Fruit fly (Drosophila melanogaster) whole organism, embryonic: ENCODE results near the gene trbl.
A peak's percentile ranks its signal among the peaks of the same experiment; 100 is the strongest.

ENCODE experiments used
- Atf3 ChIP-seq: fragments of 200-800 bp; sonication (Bioruptor generic); optimal IDR thresholded peaks from 3 replicates; lab custom pipeline; 2016; ENCODE audit warnings: missing biosample characterization, missing genetic modification characterization
- CG11560 ChIP-seq: fragments of 200-800 bp; sonication (Bioruptor generic); IDR thresholded peaks from 3 replicates; pipeline ENCODE4 v1.3.6; 2022; ENCODE audit warnings: missing biosample characterization, missing genetic modification characterization
- CG12104 ChIP-seq: fragments of 200-800 bp; sonication (Bioruptor generic); optimal IDR thresholded peaks from 3 replicates; lab custom pipeline; 2016; ENCODE audit warnings: missing biosample characterization, missing genetic modification characterization
- CG13775 ChIP-seq: fragments of 200-800 bp; sonication (Bioruptor generic); optimal IDR thresholded peaks from 3 replicates; lab custom pipeline; 2017; ENCODE audit warnings: missing biosample characterization, mild to moderate bottlenecking, missing genetic modification characterization
- CG14014 ChIP-seq: fragments of 200-800 bp; sonication (Bioruptor generic); IDR thresholded peaks from 2 replicates; pipeline ENCODE4 v1.3.6; 2022; ENCODE audit warnings: missing biosample characterization, missing genetic modification characterization
- CG14965 ChIP-seq: fragments of 200-800 bp; sonication (Bioruptor generic); optimal IDR thresholded peaks from 2 replicates; lab custom pipeline; 2016; ENCODE audit warnings: missing biosample characterization, missing genetic modification characterization, borderline replicate concordance
- CG15073 ChIP-seq: fragments of 200-800 bp; sonication (Bioruptor generic); optimal IDR thresholded peaks from 2 replicates; lab custom pipeline; 2016; ENCODE audit warnings: missing biosample characterization, missing genetic modification characterization
- CG1529 ChIP-seq: fragments of 200-800 bp; sonication (Bioruptor generic); optimal IDR thresholded peaks from 3 replicates; lab custom pipeline; 2018; ENCODE audit warnings: missing biosample characterization, missing genetic modification characterization
- CG1647 ChIP-seq: fragments of 200-800 bp; sonication (Bioruptor generic); optimal IDR thresholded peaks from 3 replicates; lab custom pipeline; 2016; ENCODE audit warnings: missing biosample characterization, missing genetic modification characterization
- CG16779 ChIP-seq: fragments of 200-800 bp; sonication (Bioruptor generic); IDR thresholded peaks from 2 replicates; pipeline ENCODE4 v1.3.6; 2022; ENCODE audit warnings: missing biosample characterization, missing genetic modification characterization
- CG17328 ChIP-seq: fragments of 200-800 bp; sonication (Bioruptor generic); IDR thresholded peaks from 2 replicates; pipeline ENCODE4 v1.3.6; 2022; ENCODE audit warnings: missing biosample characterization, missing genetic modification characterization
- CG2199 ChIP-seq: fragments of 200-800 bp; sonication (Bioruptor generic); IDR thresholded peaks from 3 replicates; pipeline ENCODE4 v1.3.6; 2022; ENCODE audit warnings: missing biosample characterization, missing genetic modification characterization
- CG31441 ChIP-seq: fragments of 200-800 bp; sonication (Bioruptor generic); IDR thresholded peaks from 2 replicates; pipeline ENCODE4 v1.3.6; 2022; ENCODE audit warnings: missing biosample characterization, missing genetic modification characterization
- CG34376 ChIP-seq: fragments of 200-800 bp; sonication (Bioruptor generic); optimal IDR thresholded peaks from 2 replicates; lab custom pipeline; 2018; ENCODE audit warnings: missing biosample characterization, mild to moderate bottlenecking, missing genetic modification characterization
- CG4282 ChIP-seq: fragments of 200-800 bp; sonication (Bioruptor generic); optimal IDR thresholded peaks from 2 replicates; lab custom pipeline; 2016; ENCODE audit warnings: missing biosample characterization, missing genetic modification characterization
- CG8388 ChIP-seq: fragments of 200-800 bp; sonication (Bioruptor generic); optimal IDR thresholded peaks from 2 replicates; lab custom pipeline; 2019; ENCODE audit warnings: missing biosample characterization, mild to moderate bottlenecking, missing genetic modification characterization, moderate library complexity
- CHES-1-like ChIP-seq: fragments of 200-800 bp; sonication (Bioruptor generic); optimal IDR thresholded peaks from 2 replicates; lab custom pipeline; 2016; ENCODE audit warnings: missing biosample characterization, missing genetic modification characterization
- CkIIα-i1 ChIP-seq: fragments of 200-800 bp; sonication (Bioruptor generic); IDR thresholded peaks from 2 replicates; pipeline ENCODE4 v1.3.6; 2022; ENCODE audit warnings: missing biosample characterization, missing genetic modification characterization
- H15 ChIP-seq: fragments of 200-800 bp; sonication (Bioruptor generic); IDR thresholded peaks from 3 replicates; pipeline ENCODE4 v1.3.6; 2022; ENCODE audit warnings: missing biosample characterization, missing genetic modification characterization
- HLHmδ ChIP-seq: fragments of 200-800 bp; sonication (Bioruptor generic); optimal IDR thresholded peaks from 2 replicates; lab custom pipeline; 2018; ENCODE audit warnings: missing biosample characterization, mild to moderate bottlenecking, missing genetic modification characterization, moderate library complexity
- HmgZ ChIP-seq: fragments of 200-800 bp; sonication (Bioruptor generic); optimal IDR thresholded peaks from 2 replicates; lab custom pipeline; 2018; ENCODE audit warnings: missing biosample characterization, mild to moderate bottlenecking, missing genetic modification characterization
- Hmr ChIP-seq: fragments of 200-800 bp; sonication (Bioruptor generic); optimal IDR thresholded peaks from 3 replicates; lab custom pipeline; 2017; ENCODE audit warnings: mild to moderate bottlenecking, missing biosample characterization, missing genetic modification reagents, missing genetic modification characterization
- Jarid2 ChIP-seq: fragments of 200-800 bp; sonication (Bioruptor generic); optimal IDR thresholded peaks from 3 replicates; lab custom pipeline; 2017; ENCODE audit warnings: mild to moderate bottlenecking, missing biosample characterization, missing genetic modification reagents, missing genetic modification characterization
- Meics ChIP-seq: fragments of 200-800 bp; sonication (Bioruptor generic); optimal IDR thresholded peaks from 2 replicates; lab custom pipeline; 2017; ENCODE audit warnings: missing biosample characterization, mild to moderate bottlenecking, missing genetic modification characterization
- Neu2 ChIP-seq: fragments of 200-800 bp; sonication (Bioruptor generic); optimal IDR thresholded peaks from 3 replicates; lab custom pipeline; 2016; ENCODE audit warnings: missing biosample characterization, missing genetic modification characterization, borderline replicate concordance
- Poxn ChIP-seq: fragments of 200-800 bp; sonication (Bioruptor generic); IDR thresholded peaks from 2 replicates; pipeline ENCODE4 v1.3.6; 2022; ENCODE audit warnings: missing biosample characterization, missing genetic modification characterization
- Sry-β ChIP-seq: fragments of 200-800 bp; sonication (Bioruptor generic); optimal IDR thresholded peaks from 2 replicates; lab custom pipeline; 2018; ENCODE audit warnings: missing biosample characterization, mild to moderate bottlenecking, missing genetic modification characterization, moderate library complexity
- Taf1 ChIP-seq: fragments of 200-800 bp; sonication (Bioruptor generic); IDR thresholded peaks from 2 replicates; pipeline ENCODE4 v1.3.6; 2022; ENCODE audit warnings: missing biosample characterization, missing genetic modification characterization
- ab ChIP-seq: fragments of 200-800 bp; sonication (Bioruptor generic); optimal IDR thresholded peaks from 2 replicates; lab custom pipeline; 2016; ENCODE audit warnings: missing biosample characterization, missing genetic modification characterization
- abd-A ChIP-seq: fragments of 200-800 bp; sonication (Bioruptor generic); optimal IDR thresholded peaks from 3 replicates; lab custom pipeline; 2019; ENCODE audit warnings: missing biosample characterization, mild to moderate bottlenecking, missing genetic modification characterization, moderate library complexity
- bbx ChIP-seq: fragments of 200-800 bp; sonication (Bioruptor generic); IDR thresholded peaks from 2 replicates; pipeline ENCODE4 v1.3.6; 2022; ENCODE audit warnings: missing biosample characterization, missing genetic modification characterization; ENCODE audit not compliant: partially characterized antibody
- dimm ChIP-seq: fragments of 200-800 bp; sonication (Bioruptor generic); IDR thresholded peaks from 2 replicates; pipeline ENCODE4 v1.3.6; 2022; ENCODE audit warnings: missing biosample characterization, missing genetic modification characterization
- dpn ChIP-seq, 2 experiments: fragments of 200-800 bp; sonication (Bioruptor generic); optimal IDR thresholded peaks; 3 replicates each; lab custom pipeline; 2016; ENCODE audit warnings: missing biosample characterization in 2 of 2, missing genetic modification characterization in 2 of 2
- fd102C ChIP-seq: fragments of 200-800 bp; sonication (Bioruptor generic); optimal IDR thresholded peaks from 2 replicates; lab custom pipeline; 2018; ENCODE audit warnings: missing biosample characterization, mild to moderate bottlenecking, missing genetic modification characterization, moderate library complexity
- fd64A ChIP-seq: fragments of 200-800 bp; sonication (Bioruptor generic); optimal IDR thresholded peaks from 3 replicates; lab custom pipeline; 2018; ENCODE audit warnings: missing biosample characterization, mild to moderate bottlenecking, missing genetic modification characterization
- ham ChIP-seq: fragments of 200-800 bp; sonication (Bioruptor generic); IDR thresholded peaks from 2 replicates; pipeline ENCODE4 v1.3.6; 2022; ENCODE audit warnings: missing biosample characterization, missing genetic modification characterization
- hbn ChIP-seq: fragments of 200-800 bp; sonication (Bioruptor generic); IDR thresholded peaks from 2 replicates; pipeline ENCODE4 v1.3.6; 2022; ENCODE audit warnings: missing biosample characterization, missing genetic modification characterization; ENCODE audit not compliant: partially characterized antibody
- insv ChIP-seq, 2 experiments: fragments of 200-800 bp; sonication (Bioruptor generic); optimal IDR thresholded peaks; 3 replicates each; lab custom pipeline; 2016 to 2018; ENCODE audit warnings: missing biosample characterization in 2 of 2, missing genetic modification characterization in 2 of 2
- nerfin-1 ChIP-seq: fragments of 200-800 bp; sonication (Bioruptor generic); optimal IDR thresholded peaks from 3 replicates; lab custom pipeline; 2019; ENCODE audit warnings: missing biosample characterization, mild to moderate bottlenecking, missing genetic modification characterization, moderate library complexity
- oc ChIP-seq: fragments of 200-800 bp; sonication (Bioruptor generic); optimal IDR thresholded peaks from 2 replicates; lab custom pipeline; 2018; ENCODE audit warnings: missing biosample characterization, mild to moderate bottlenecking, missing genetic modification characterization, moderate library complexity
- peb ChIP-seq: fragments of 200-800 bp; sonication (Bioruptor generic); IDR thresholded peaks from 2 replicates; pipeline ENCODE4 v1.3.6; 2022; ENCODE audit warnings: missing biosample characterization, missing genetic modification characterization
- pnt ChIP-seq: fragments of 200-800 bp; sonication (Bioruptor generic); optimal IDR thresholded peaks from 3 replicates; lab custom pipeline; 2016; ENCODE audit warnings: missing biosample characterization, missing genetic modification characterization
- ro ChIP-seq: fragments of 200-800 bp; sonication (Bioruptor generic); IDR thresholded peaks from 2 replicates; pipeline ENCODE4 v1.3.6; 2022; ENCODE audit warnings: missing biosample characterization, missing genetic modification characterization
- sens ChIP-seq: fragments of 200-800 bp; sonication (Bioruptor generic); peaks from one replicate; lab custom pipeline; 2016; ENCODE audit warnings: missing biosample characterization, missing genetic modification characterization
- slp2 ChIP-seq: fragments of 200-800 bp; sonication (Bioruptor generic); optimal IDR thresholded peaks from 2 replicates; lab custom pipeline; 2016; ENCODE audit warnings: missing biosample characterization, missing genetic modification characterization
- tin ChIP-seq: fragments of 200-800 bp; sonication (Bioruptor generic); optimal IDR thresholded peaks from 3 replicates; lab custom pipeline; 2016; ENCODE audit warnings: missing biosample characterization, missing genetic modification characterization
- tup ChIP-seq: fragments of 200-800 bp; sonication (Bioruptor generic); optimal IDR thresholded peaks from 2 replicates; lab custom pipeline; 2016; ENCODE audit warnings: missing biosample characterization, mild to moderate bottlenecking, missing genetic modification characterization, moderate library complexity
- zen2 ChIP-seq: fragments of 200-800 bp; sonication (Bioruptor generic); IDR thresholded peaks from 3 replicates; pipeline ENCODE4 v1.3.6; 2022; ENCODE audit warnings: missing biosample characterization, missing genetic modification characterization; ENCODE audit not compliant: partially characterized antibody
- zfh2 ChIP-seq: fragments of 200-800 bp; sonication (Bioruptor generic); optimal IDR thresholded peaks from 2 replicates; lab custom pipeline; 2016; ENCODE audit warnings: missing biosample characterization, missing genetic modification characterization

Gene trbl

dm6 chr3L:20347762-20348580 lies 53.4 kb downstream of the trbl start, which contains the start of the genes Rbbp5 and eRF1 (continued):
- TF ChIP-seq CG11560 (tag; lab: Robert Waterston, UW): peak; percentile 39; the same call in 1 of the 3 replicates
- peak; percentile 80; the same call in 1 of the 2 replicates for TF ChIP-seq CG31441
- TF ChIP-seq CG1529 (GFP tag; lab: Kevin White, UChicago): peak; percentile 12
- TF ChIP-seq CG2199: no peak
- no peak for TF ChIP-seq Jarid2 (GFP tag; lab: Kevin White, UChicago)
- TF ChIP-seq Sry-β: no peak
- no peak for TF ChIP-seq CG15073 (GFP tag; lab: Kevin White, UChicago)
- TF ChIP-seq CkIIα-i1: no peak
- peak; percentile 16 for TF ChIP-seq CHES-1-like
- no peak for TF ChIP-seq ab (GFP tag; lab: Kevin White, UChicago)
- TF ChIP-seq HmgZ (tag; lab: Kevin White, UChicago): peak; percentile 55
- TF ChIP-seq nerfin-1 (tag; lab: Kevin White, UChicago): peak; percentile 17
- peak; percentile 75 for TF ChIP-seq CG17328 (GFP tag; lab: Robert Waterston, UW)
- peak; percentile 60 for TF ChIP-seq CG12104 (GFP tag; lab: Kevin White, UChicago)
- TF ChIP-seq abd-A (tag; lab: Kevin White, UChicago): no peak
- peak; percentile 47; the same call in 1 of the 2 replicates for TF ChIP-seq ham (GFP tag; lab: Robert Waterston, UW)
- no peak for TF ChIP-seq fd102C
- peak; percentile 82 for TF ChIP-seq tin (GFP tag; lab: Kevin White, UChicago)
- TF ChIP-seq H15 (GFP tag; lab: Robert Waterston, UW): peak; percentile 70; the same call in 1 of the 3 replicates
- no peak for TF ChIP-seq dimm (GFP tag; lab: Robert Waterston, UW)
- peak in 1 of 2 experiments; percentile 47 for TF ChIP-seq insv (GFP tag; optimal IDR thresholded peaks at IDR 0.05; lab: Kevin White, UChicago)
- TF ChIP-seq CG8388 (GFP tag; lab: Kevin White, UChicago): peak; percentile 72
- TF ChIP-seq Taf1 (GFP tag; lab: Robert Waterston, UW): peak; percentile 70
- peak; percentile 57 for TF ChIP-seq pnt (GFP tag; lab: Kevin White, UChicago)
- peak; percentile 62 for TF ChIP-seq CG1647
- TF ChIP-seq zfh2 (GFP tag; lab: Kevin White, UChicago): peak; percentile 80
- no peak for TF ChIP-seq Poxn (GFP tag; lab: Robert Waterston, UW)
- peak; percentile 93 for TF ChIP-seq bbx (GFP tag; lab: Robert Waterston, UW)
- no peak for TF ChIP-seq CG16779 (GFP tag; lab: Robert Waterston, UW)
- TF ChIP-seq peb (GFP tag; lab: Robert Waterston, UW): peak; percentile 49; the same call in 1 of the 2 replicates
- TF ChIP-seq CG13775 (GFP tag; lab: Kevin White, UChicago): peak; percentile 78
- TF ChIP-seq Neu2: no peak
- TF ChIP-seq HLHmδ: no peak
- TF ChIP-seq sens (GFP tag; lab: Kevin White, UChicago): peak; percentile 85
- TF ChIP-seq dpn (GFP tag; optimal IDR thresholded peaks at IDR 0.05; lab: Kevin White, UChicago): peak; percentile 62 to 80
- peak; percentile 81 for TF ChIP-seq CG14014 (GFP tag; lab: Robert Waterston, UW)
- no peak for TF ChIP-seq CG4282 (GFP tag; lab: Kevin White, UChicago)
- peak; percentile 27 for TF ChIP-seq slp2 (GFP tag; lab: Kevin White, UChicago)
- peak; percentile 24 for TF ChIP-seq CG34376 (GFP tag; lab: Kevin White, UChicago)
- TF ChIP-seq zen2 (GFP tag; lab: Robert Waterston, UW): peak; percentile 80
- TF ChIP-seq Atf3 (GFP tag; lab: Kevin White, UChicago): peak; percentile 50
- peak; percentile 71 for TF ChIP-seq Hmr (GFP tag; lab: Kevin White, UChicago)
- no peak for TF ChIP-seq tup (GFP tag; lab: Kevin White, UChicago)
- TF ChIP-seq CG14965 (GFP tag; lab: Kevin White, UChicago): no peak
- no peak for TF ChIP-seq fd64A (GFP tag; lab: Kevin White, UChicago)
- peak; percentile 60 for TF ChIP-seq Meics (GFP tag; lab: Kevin White, UChicago)
- no peak for TF ChIP-seq oc (tag; lab: Kevin White, UChicago)
- peak; percentile 79 for TF ChIP-seq hbn (GFP tag; lab: Robert Waterston, UW)
- TF ChIP-seq ro (GFP tag; lab: Robert Waterston, UW): no peak
